Worm (Caenorhabditis elegans) whole organism, L4 larva: Measurements from ENCODE around the gene srx-84.

Experiments used
- F44E2.7 ChIP-seq: fragments of 200-800 bp; sonication (Bioruptor generic); IDR thresholded peaks from 2 replicates; pipeline ENCODE4 v2.1.2; 2022; ENCODE audit warnings: missing genetic modification characterization, missing compliant biosample characterization
- F49E8.2 ChIP-seq: sonication (generic microtip); optimal IDR thresholded peaks from 2 replicates; lab custom pipeline; 2016; ENCODE audit warnings: missing compliant biosample characterization, mild to moderate bottlenecking, missing genetic modification characterization, borderline replicate concordance
- T26A8.4 ChIP-seq: fragments of 200-800 bp; sonication (Bioruptor generic); IDR thresholded peaks from 2 replicates; pipeline ENCODE4 v1.3.6; 2022; ENCODE audit warnings: missing genetic modification characterization, missing compliant biosample characterization
- Y48G9A.11 ChIP-seq: fragments of 200-800 bp; sonication (Bioruptor generic); IDR thresholded peaks from 2 replicates; pipeline ENCODE4 v1.3.6; 2022; ENCODE audit warnings: missing genetic modification reagents, missing genetic modification characterization, missing compliant biosample characterization
- aha-1 ChIP-seq: fragments of 150-350 bp; peaks from one replicate; lab custom pipeline; 2014; ENCODE audit warnings: missing biosample characterization, missing genetic modification characterization
- ama-1 ChIP-seq: fragments of 150-350 bp; optimal IDR thresholded peaks from 2 replicates; lab custom pipeline; 2014; ENCODE audit warnings: inconsistent platforms, mixed read lengths
- ceh-44 ChIP-seq: fragments of 200-800 bp; sonication (Bioruptor generic); IDR thresholded peaks from 2 replicates; pipeline ENCODE4 v1.3.6; 2022; ENCODE audit warnings: missing genetic modification reagents, missing genetic modification characterization, missing compliant biosample characterization
- ceh-82 ChIP-seq: sonication (generic microtip); optimal IDR thresholded peaks from 2 replicates; lab custom pipeline; 2017; ENCODE audit warnings: missing biosample characterization, missing genetic modification characterization
- ces-1 ChIP-seq: fragments of 150-350 bp; sonication (generic microtip); optimal IDR thresholded peaks from 4 replicates; lab custom pipeline; 2014; ENCODE audit warnings: missing biosample characterization, missing genetic modification reagents, missing genetic modification characterization
- daf-16 ChIP-seq, 3 experiments: sonication (generic microtip); optimal IDR thresholded peaks; 2 replicates each; lab custom pipeline; 2016 to 2017; ENCODE audit warnings: missing genetic modification characterization in 3 of 3, missing genetic modification reagents in 3 of 3, mild to moderate bottlenecking in 2 of 3, missing compliant biosample characterization in 2 of 3, missing biosample characterization in 1 of 3, moderate library complexity in 1 of 3
- egl-43 ChIP-seq: fragments of 200-800 bp; sonication (Bioruptor generic); IDR thresholded peaks from 2 replicates; pipeline ENCODE4 v1.3.6; 2022; ENCODE audit warnings: missing genetic modification reagents, missing genetic modification characterization, missing compliant biosample characterization
- hif-1 ChIP-seq, 2 experiments: sonication (generic microtip); optimal IDR thresholded peaks; 2 replicates each; lab custom pipeline; 2016 to 2017; ENCODE audit warnings: missing compliant biosample characterization in 2 of 2, missing genetic modification characterization in 2 of 2, missing genetic modification reagents in 2 of 2, missing genotype in 2 of 2, mild to moderate bottlenecking in 1 of 2
- hlh-11 ChIP-seq: fragments of 200-800 bp; sonication (Bioruptor generic); optimal IDR thresholded peaks from 2 replicates; lab custom pipeline; 2018; ENCODE audit warnings: mild to moderate bottlenecking, missing genetic modification characterization, missing compliant biosample characterization
- jun-1 ChIP-seq: fragments of 150-350 bp; optimal IDR thresholded peaks from 2 replicates; lab custom pipeline; 2014; ENCODE audit warnings: missing biosample characterization, missing genetic modification reagents, missing genetic modification characterization
- lim-7 ChIP-seq: fragments of 200-800 bp; sonication (Bioruptor generic); IDR thresholded peaks from 2 replicates; pipeline ENCODE4 v1.3.6; 2022; ENCODE audit warnings: missing genetic modification characterization, missing compliant biosample characterization
- lin-39 ChIP-seq: fragments of 150-350 bp; optimal IDR thresholded peaks from 2 replicates; lab custom pipeline; 2014; ENCODE audit warnings: missing biosample characterization, missing genetic modification reagents, missing genetic modification characterization
- mdl-1 ChIP-seq, 2 experiments: fragments of 150-350 bp in 1 of 2; sonication (generic microtip) in 1 of 2; optimal IDR thresholded peaks; 2 replicates each; lab custom pipeline; 2014 to 2017; ENCODE audit warnings: missing biosample characterization in 2 of 2, missing genetic modification characterization in 2 of 2
- mxl-2 ChIP-seq: fragments of 200-800 bp; sonication (Bioruptor generic); conservative IDR thresholded peaks from 2 replicates; pipeline ENCODE4 v1.3.6; 2022; ENCODE audit warnings: missing genetic modification reagents, missing genetic modification characterization, missing compliant biosample characterization
- nhr-102 ChIP-seq: sonication (generic microtip); optimal IDR thresholded peaks from 2 replicates; lab custom pipeline; 2016; ENCODE audit warnings: mild to moderate bottlenecking, missing genetic modification characterization, moderate library complexity, missing compliant biosample characterization
- nhr-11 ChIP-seq: fragments of 150-350 bp; optimal IDR thresholded peaks from 2 replicates; lab custom pipeline; 2014; ENCODE audit warnings: missing biosample characterization, missing genetic modification characterization
- nhr-28 ChIP-seq: fragments of 150-350 bp; optimal IDR thresholded peaks from 2 replicates; lab custom pipeline; 2014; ENCODE audit warnings: missing biosample characterization, missing genetic modification characterization
- nhr-42 ChIP-seq: fragments of 200-800 bp; sonication (Bioruptor generic); IDR thresholded peaks from 2 replicates; pipeline ENCODE4 v1.3.6; 2022; ENCODE audit warnings: missing genetic modification characterization, missing compliant biosample characterization
- nhr-48 ChIP-seq: sonication (generic microtip); optimal IDR thresholded peaks from 2 replicates; lab custom pipeline; 2016; ENCODE audit warnings: mild to moderate bottlenecking, missing genetic modification characterization, missing compliant biosample characterization
- nhr-6 ChIP-seq: fragments of 150-350 bp; optimal IDR thresholded peaks from 2 replicates; lab custom pipeline; 2014; ENCODE audit warnings: missing biosample characterization, missing genetic modification characterization
- saeg-2 ChIP-seq: fragments of 200-800 bp; sonication (Bioruptor generic); IDR thresholded peaks from 2 replicates; pipeline ENCODE4 v1.3.6; 2022; ENCODE audit warnings: missing genetic modification reagents, missing genetic modification characterization, missing compliant biosample characterization
- snpc-1.2 ChIP-seq: fragments of 200-800 bp; sonication (Bioruptor generic); IDR thresholded peaks from 2 replicates; pipeline ENCODE4 v1.3.6; 2022; ENCODE audit warnings: missing genetic modification reagents, missing genetic modification characterization, missing compliant biosample characterization
- spr-3 ChIP-seq: fragments of 200-800 bp; sonication (Bioruptor generic); optimal IDR thresholded peaks from 2 replicates; lab custom pipeline; 2018; ENCODE audit warnings: mild to moderate bottlenecking, missing genetic modification characterization, missing compliant biosample characterization
- tag-97 ChIP-seq: fragments of 200-800 bp; sonication (Bioruptor generic); IDR thresholded peaks from 2 replicates; pipeline ENCODE4 v1.3.6; 2022; ENCODE audit warnings: missing genetic modification characterization, missing compliant biosample characterization
- unc-39 ChIP-seq: sonication (generic microtip); optimal IDR thresholded peaks from 2 replicates; lab custom pipeline; 2017; ENCODE audit warnings: missing biosample characterization, missing genetic modification characterization
- unc-62 ChIP-seq, 3 experiments: fragments of 150-350 bp in 1 of 3; sonication (generic microtip); optimal IDR thresholded peaks in 2 of 3; peaks in 1 of 3; 1 replicate in 1 of 3; 2 replicates in 2 of 3; lab custom pipeline; 2014 to 2017; ENCODE audit warnings: missing biosample characterization in 3 of 3, missing genetic modification characterization in 3 of 3, missing genetic modification reagents in 3 of 3, missing genotype in 1 of 3
- zip-11 ChIP-seq: fragments of 200-800 bp; sonication (Bioruptor generic); IDR thresholded peaks from 2 replicates; pipeline ENCODE4 v1.3.6; 2022; ENCODE audit warnings: missing genetic modification characterization, missing compliant biosample characterization
- zip-2 ChIP-seq: fragments of 150-350 bp; optimal IDR thresholded peaks from 2 replicates; lab custom pipeline; 2014; ENCODE audit warnings: missing biosample characterization, missing genetic modification characterization
- ztf-7 ChIP-seq: fragments of 150-350 bp; optimal IDR thresholded peaks from 2 replicates; lab custom pipeline; 2014; ENCODE audit warnings: missing biosample characterization, missing genetic modification characterization

Gene srx-84

DNA sequence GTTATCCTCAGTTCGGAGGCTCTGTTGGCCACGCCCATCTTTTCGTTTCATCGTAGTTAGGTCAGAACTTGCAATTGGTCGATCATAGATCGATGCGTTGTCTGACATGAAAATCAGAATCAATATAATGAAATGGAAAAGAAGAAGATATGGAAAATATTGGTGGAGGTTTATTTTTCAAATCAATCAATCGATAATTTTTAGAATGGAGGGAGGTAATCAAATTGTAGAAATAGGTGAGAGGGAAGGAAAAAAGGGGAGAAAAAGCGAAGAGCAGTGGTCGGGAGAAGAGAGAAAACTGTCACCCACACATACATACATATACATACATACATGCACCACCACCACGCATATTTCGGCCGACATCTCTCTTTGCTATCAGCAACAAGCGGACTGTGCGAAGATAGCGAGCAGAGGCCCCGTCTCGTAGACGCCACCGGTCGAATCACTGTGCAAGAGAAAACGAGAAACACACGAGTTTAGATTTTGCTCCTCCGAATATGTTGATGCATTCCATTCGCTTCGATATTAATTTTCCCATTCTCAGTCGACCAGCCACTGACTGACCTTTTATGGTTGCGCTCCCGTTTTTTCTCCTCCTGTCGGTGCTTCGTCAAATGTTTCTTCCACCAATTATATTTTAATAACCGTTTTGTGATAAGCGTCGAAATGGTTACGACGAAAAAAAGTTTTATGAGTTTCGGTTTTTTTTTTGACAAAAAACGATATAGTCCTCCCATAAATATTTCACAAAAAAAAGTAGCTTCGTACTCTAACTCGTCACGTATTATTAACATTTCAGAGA lies 30.5 kb downstream of the srx-84 start, which contains the start of gene F35B12.10 (continued):
- TF ChIP-seq spr-3: no peak
- TF ChIP-seq nhr-28: peak; percentile 65
- TF ChIP-seq unc-39 (tag; lab: Kevin White, UChicago): no peak
- no peak for TF ChIP-seq zip-11 (GFP tag; lab: Robert Waterston, UW)
- no peak for TF ChIP-seq T26A8.4 (GFP tag; lab: Robert Waterston, UW)
- TF ChIP-seq zip-2 (tag; lab: Kevin White, UChicago): no peak
- TF ChIP-seq daf-16 (GFP tag; optimal IDR thresholded peaks at IDR 0.05; lab: Kevin White, UChicago): peak in 1 of 2 experiments; percentile 2
- TF ChIP-seq daf-16 (tag; optimal IDR thresholded peaks at IDR 0.05; lab: Kevin White, UChicago): peak; percentile 62
- TF ChIP-seq saeg-2: no peak
- TF ChIP-seq jun-1 (tag; lab: Kevin White, UChicago): no peak
- no peak for TF ChIP-seq nhr-42 (GFP tag; lab: Robert Waterston, UW)
- peak in 1 of 2 experiments; percentile 27 for TF ChIP-seq hif-1 (tag; optimal IDR thresholded peaks at IDR 0.05; lab: Kevin White, UChicago)
- no peak for TF ChIP-seq mxl-2
- TF ChIP-seq lin-39 (tag; lab: Kevin White, UChicago): no peak
- peak; percentile 27 for TF ChIP-seq nhr-48 (tag; lab: Kevin White, UChicago)
- TF ChIP-seq mdl-1 (tag; optimal IDR thresholded peaks at IDR 0.05; lab: Kevin White, UChicago): no peak
- TF ChIP-seq Y48G9A.11 (GFP tag; lab: Robert Waterston, UW): no peak
- TF ChIP-seq, all 104 proteins: peak for 15

DNA sequence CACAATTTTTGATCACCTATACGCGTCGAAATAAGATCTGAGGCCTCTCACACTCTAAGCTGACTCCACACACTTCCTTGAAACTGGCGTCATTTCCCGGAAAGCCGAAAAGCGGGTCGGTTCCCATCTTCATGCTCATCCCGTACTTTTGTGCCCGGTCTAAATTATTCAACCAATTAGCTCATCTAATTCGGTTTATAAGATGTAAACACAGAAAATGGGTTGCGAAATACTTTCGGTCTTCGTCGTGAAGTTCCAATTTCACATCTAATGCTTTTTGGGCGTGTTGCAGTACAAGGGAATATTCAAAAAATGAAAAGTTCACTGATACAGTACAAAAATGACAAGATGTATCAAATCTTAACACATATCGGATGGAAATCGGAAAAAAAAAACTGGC lies 32.2 kb downstream of the srx-84 start:
- TF ChIP-seq lim-7 (GFP tag; lab: Robert Waterston, UW): no peak
- TF ChIP-seq unc-62 (GFP tag; optimal IDR thresholded peaks at IDR 0.05 in 1 of 2; lab: Kevin White, UChicago): peak in 1 of 2 experiments; percentile 64
- no peak for TF ChIP-seq unc-62 (tag; optimal IDR thresholded peaks at IDR 0.05; lab: Kevin White, UChicago)
- TF ChIP-seq, all 104 proteins: peak for 1

ce11 chrV:11635587-11635986 lies 36.7 kb downstream of the srx-84 start:
- peak; percentile 97 for TF ChIP-seq aha-1 (tag; lab: Kevin White, UChicago)
- no peak for TF ChIP-seq tag-97 (GFP tag; lab: Robert Waterston, UW)

DNA sequence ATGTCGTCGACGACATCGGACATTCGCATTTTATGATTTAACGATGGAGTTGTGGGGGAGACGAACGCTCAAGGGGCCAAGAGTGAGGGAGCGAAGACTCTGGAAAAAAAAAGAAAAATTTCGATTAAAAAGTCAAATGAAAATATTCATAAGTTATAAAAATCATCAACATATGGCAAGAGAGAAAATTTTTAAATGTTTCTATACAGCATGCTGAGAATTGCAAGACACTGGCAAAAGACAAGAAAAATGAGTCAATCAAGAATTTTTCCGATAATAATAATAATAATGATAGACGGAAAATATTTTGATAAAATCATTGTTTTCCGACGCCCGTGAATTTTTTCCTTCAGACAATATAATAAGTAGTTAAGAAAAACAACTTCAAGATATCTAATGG lies 38.3 kb downstream of the srx-84 start, which contains the start of gene sipa-1:
sipa-1 (minus strand) TSS at position 101 of the 400 bp plus-strand sequence.
- TF ChIP-seq ceh-44 (no peak), egl-43 (GFP tag; lab: Robert Waterston, UW) (no peak), ces-1 (GFP tag; lab: Kevin White, UChicago) (no peak), ztf-7 (tag; lab: Kevin White, UChicago) (no peak), nhr-6 (tag; lab: Kevin White, UChicago) (no peak), nhr-102 (tag; lab: Kevin White, UChicago) (no peak), spr-3 (no peak), nhr-28 (no peak), nhr-11 (no peak), F49E8.2 (no peak), ama-1 (lab: Kevin White, UChicago) (no peak), F44E2.7 (no peak), hlh-11 (no peak), ceh-82 (tag; lab: Kevin White, UChicago) (no peak), snpc-1.2 (GFP tag; lab: Robert Waterston, UW) (no peak)
